Fruit fly (Drosophila melanogaster): ENCODE data around the gene CG17321.

DNA sequence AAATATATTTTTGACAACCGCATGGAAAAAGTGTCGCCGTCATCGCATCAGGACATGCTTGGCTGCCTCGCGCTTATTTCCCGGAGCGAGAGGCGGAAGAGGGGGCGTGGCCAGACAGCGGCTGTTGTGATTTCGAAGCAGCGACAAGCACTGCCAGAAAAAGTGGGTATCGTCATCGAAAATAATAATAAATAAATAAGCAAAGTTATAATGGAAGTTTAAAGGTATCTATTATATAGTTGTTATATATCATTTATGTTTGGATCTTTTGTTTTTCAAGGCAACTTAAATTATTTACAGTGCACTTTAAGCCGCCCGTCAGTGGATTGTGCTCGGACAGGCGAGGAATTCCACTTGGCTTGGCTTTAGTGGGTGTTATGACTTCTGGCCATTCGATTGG is 44.3 kb downstream of the CG17321 start:
- TF ChIP-seq Myc (optimal IDR thresholded peaks at IDR 0.05) (no peak), woc (GFP tag; optimal IDR thresholded peaks at IDR 0.05) (no peak), lola (GFP tag; optimal IDR thresholded peaks at IDR 0.05) (no peak), usp (GFP tag; optimal IDR thresholded peaks at IDR 0.05) (no peak)
